Worm (Caenorhabditis elegans) whole organism, L4 larva: ENCODE data around the gene smg-9.

ENCODE experiments used
- nhr-77 ChIP-seq: fragments of 150-350 bp; optimal IDR thresholded peaks from 2 replicates; lab custom pipeline; 2014; ENCODE audit warnings: missing biosample characterization, missing genetic modification characterization
- pqm-1 ChIP-seq: sonication (generic microtip); optimal IDR thresholded peaks from 2 replicates; lab custom pipeline; 2017; ENCODE audit warnings: missing biosample characterization, missing genetic modification characterization
- vab-7 ChIP-seq: fragments of 200-800 bp; sonication (Bioruptor generic); IDR thresholded peaks from 2 replicates; pipeline ENCODE4 v1.3.6; 2022; ENCODE audit warnings: missing genetic modification reagents, missing genetic modification characterization, missing compliant biosample characterization

DNA sequence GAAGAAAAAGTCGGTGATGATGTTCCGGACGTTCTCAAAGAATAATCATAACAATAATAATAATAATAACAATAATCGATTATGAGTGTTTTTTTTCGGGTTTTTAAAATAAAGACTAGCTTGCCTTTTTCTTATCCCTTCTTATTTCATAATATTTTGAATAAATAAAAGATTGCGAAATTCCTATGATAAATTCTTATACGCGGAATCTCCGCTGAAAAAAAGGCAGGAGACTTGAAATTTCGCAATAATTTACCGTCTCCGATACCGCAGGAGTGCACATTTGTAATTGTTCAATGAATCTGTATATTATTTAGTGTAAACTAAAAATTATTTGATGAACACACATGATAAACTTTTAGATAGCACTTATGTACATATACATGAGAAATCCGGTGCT lies 39.8 kb upstream of the smg-9 start:
- TF ChIP-seq nhr-77 (tag; lab: Kevin White, UChicago) (no peak), vab-7 (no peak), pqm-1 (tag; lab: Kevin White, UChicago) (no peak)
